Worm (Caenorhabditis elegans) whole organism, L1 larva: ENCODE results near the gene VF13D12L.3.

Experiments used
- C04F5.9 ChIP-seq: sonication (generic microtip); optimal IDR thresholded peaks from 2 replicates; lab custom pipeline; 2016; ENCODE audit warnings: missing genetic modification characterization, missing compliant biosample characterization
- C34B4.2 ChIP-seq: sonication (generic microtip); optimal IDR thresholded peaks from 2 replicates; lab custom pipeline; 2017; ENCODE audit warnings: mild to moderate bottlenecking, missing genetic modification characterization, missing compliant biosample characterization
- aha-1 ChIP-seq: fragments of 150-350 bp; optimal IDR thresholded peaks from 2 replicates; lab custom pipeline; 2014; ENCODE audit warnings: missing biosample characterization, missing genetic modification characterization
- blmp-1 ChIP-seq: fragments of 150-350 bp; optimal IDR thresholded peaks from 2 replicates; lab custom pipeline; 2014; ENCODE audit warnings: missing biosample characterization, missing genetic modification characterization
- ceh-88 ChIP-seq: fragments of 200-800 bp; sonication (Bioruptor generic); IDR thresholded peaks from 2 replicates; pipeline ENCODE4 v1.3.6; 2022; ENCODE audit warnings: missing genetic modification characterization, missing compliant biosample characterization
- dpl-1 ChIP-seq, 3 experiments: fragments of 150-350 bp in 2 of 3; sonication (generic microtip) in 1 of 3; optimal IDR thresholded peaks; 2 replicates each; lab custom pipeline; 2014 to 2017; ENCODE audit warnings: missing biosample characterization in 3 of 3, missing genetic modification characterization in 3 of 3, missing genetic modification reagents in 3 of 3
- efl-1 ChIP-seq, 4 experiments: fragments of 150-350 bp; optimal IDR thresholded peaks in 3 of 4; peaks in 1 of 4; 1 replicate in 1 of 4; 2 replicates in 3 of 4; lab custom pipeline; 2014; ENCODE audit warnings: missing biosample characterization in 2 of 4, missing genetic modification characterization in 2 of 4, missing genetic modification reagents in 2 of 4
- elt-3 ChIP-seq, 6 experiments: fragments of 150-350 bp in 1 of 6; sonication (generic microtip); optimal IDR thresholded peaks; 2 replicates each; lab custom pipeline; 2017 to 2018; ENCODE audit warnings: missing biosample characterization in 6 of 6, missing genetic modification characterization in 6 of 6, inconsistent platforms in 1 of 6
- fkh-8 ChIP-seq: sonication (generic microtip); optimal IDR thresholded peaks from 2 replicates; lab custom pipeline; 2016; ENCODE audit warnings: mild to moderate bottlenecking, missing genetic modification characterization, missing compliant biosample characterization
- jun-1 ChIP-seq: fragments of 150-350 bp; optimal IDR thresholded peaks from 2 replicates; lab custom pipeline; 2014; ENCODE audit warnings: missing biosample characterization, missing genetic modification reagents, missing genetic modification characterization
- lin-13 ChIP-seq: fragments of 150-350 bp; optimal IDR thresholded peaks from 2 replicates; lab custom pipeline; 2014; ENCODE audit warnings: missing biosample characterization, missing genetic modification reagents, missing genetic modification characterization
- lin-14 ChIP-seq: fragments of 200-800 bp; sonication (Bioruptor generic); optimal IDR thresholded peaks from 2 replicates; lab custom pipeline; 2018; ENCODE audit warnings: mild to moderate bottlenecking, missing genetic modification characterization, moderate library complexity, missing compliant biosample characterization
- lin-39 ChIP-seq: fragments of 150-350 bp; optimal IDR thresholded peaks from 2 replicates; lab custom pipeline; 2014; ENCODE audit warnings: missing biosample characterization, missing genetic modification reagents, missing genetic modification characterization
- lir-3 ChIP-seq: sonication (generic microtip); optimal IDR thresholded peaks from 2 replicates; lab custom pipeline; 2016; ENCODE audit warnings: mild to moderate bottlenecking, missing genetic modification characterization, moderate library complexity, missing compliant biosample characterization; ENCODE audit not compliant: poor library complexity
- lsy-2 ChIP-seq, 2 experiments: fragments of 150-350 bp; optimal IDR thresholded peaks; 2 replicates each; lab custom pipeline; 2014; ENCODE audit warnings: missing biosample characterization in 2 of 2, missing genetic modification characterization in 2 of 2
- mab-9 ChIP-seq: fragments of 200-800 bp; sonication (Bioruptor generic); IDR thresholded peaks from 2 replicates; pipeline ENCODE4 v1.3.6; 2022; ENCODE audit warnings: missing genetic modification reagents, missing genetic modification characterization, missing compliant biosample characterization
- mdl-1 ChIP-seq, 2 experiments: fragments of 150-350 bp; optimal IDR thresholded peaks; 2 replicates each; lab custom pipeline; 2014 to 2017; ENCODE audit warnings: missing biosample characterization in 2 of 2, missing genetic modification characterization in 2 of 2, inconsistent platforms in 1 of 2
- mef-2 ChIP-seq: fragments of 150-350 bp; optimal IDR thresholded peaks from 2 replicates; lab custom pipeline; 2014; ENCODE audit warnings: missing biosample characterization, missing genetic modification characterization
- mep-1 ChIP-seq: fragments of 150-350 bp; optimal IDR thresholded peaks from 2 replicates; lab custom pipeline; 2014; ENCODE audit warnings: missing biosample characterization, missing genetic modification characterization
- nhr-19 ChIP-seq: fragments of 200-800 bp; sonication (Bioruptor generic); conservative IDR thresholded peaks from 2 replicates; pipeline ENCODE4 v1.3.6; 2022; ENCODE audit warnings: missing genetic modification characterization, missing compliant biosample characterization
- nhr-20 ChIP-seq: sonication (generic microtip); optimal IDR thresholded peaks from 2 replicates; lab custom pipeline; 2016; ENCODE audit warnings: mild to moderate bottlenecking, missing genetic modification characterization, missing compliant biosample characterization
- nhr-47 ChIP-seq: sonication (generic microtip); optimal IDR thresholded peaks from 2 replicates; lab custom pipeline; 2016; ENCODE audit warnings: mild to moderate bottlenecking, missing genetic modification characterization, moderate library complexity, missing compliant biosample characterization
- nhr-71 ChIP-seq: sonication (generic microtip); optimal IDR thresholded peaks from 2 replicates; lab custom pipeline; 2016; ENCODE audit warnings: mild to moderate bottlenecking, missing genetic modification characterization, moderate library complexity, missing compliant biosample characterization
- nhr-77 ChIP-seq: fragments of 150-350 bp; optimal IDR thresholded peaks from 2 replicates; lab custom pipeline; 2014; ENCODE audit warnings: missing biosample characterization, missing genetic modification characterization
- nhr-84 ChIP-seq: sonication (generic microtip); optimal IDR thresholded peaks from 2 replicates; lab custom pipeline; 2017; ENCODE audit warnings: missing biosample characterization, missing genetic modification characterization
- nhr-90 ChIP-seq: sonication (generic microtip); optimal IDR thresholded peaks from 2 replicates; lab custom pipeline; 2016; ENCODE audit warnings: mild to moderate bottlenecking, missing genetic modification characterization, missing compliant biosample characterization; ENCODE audit not compliant: poor library complexity
- pax-3 ChIP-seq: fragments of 200-800 bp; sonication (Bioruptor generic); optimal IDR thresholded peaks from 2 replicates; lab custom pipeline; 2018; ENCODE audit warnings: mild to moderate bottlenecking, missing genetic modification characterization, moderate library complexity, missing compliant biosample characterization
- rnt-1 ChIP-seq: sonication (generic microtip); optimal IDR thresholded peaks from 2 replicates; lab custom pipeline; 2016; ENCODE audit warnings: mild to moderate bottlenecking, missing genetic modification characterization, moderate library complexity, missing compliant biosample characterization
- skn-1 ChIP-seq: fragments of 150-350 bp; optimal IDR thresholded peaks from 2 replicates; lab custom pipeline; 2014; ENCODE audit warnings: missing biosample characterization, missing genetic modification characterization
- snu-23 ChIP-seq: sonication (generic microtip); optimal IDR thresholded peaks from 2 replicates; lab custom pipeline; 2016; ENCODE audit warnings: missing genetic modification characterization, missing compliant biosample characterization
- swsn-7 ChIP-seq: sonication (generic microtip); optimal IDR thresholded peaks from 2 replicates; lab custom pipeline; 2016; ENCODE audit warnings: missing genetic modification characterization, missing compliant biosample characterization
- tbx-2 ChIP-seq: sonication (generic microtip); optimal IDR thresholded peaks from 2 replicates; lab custom pipeline; 2016; ENCODE audit warnings: missing genetic modification characterization, missing compliant biosample characterization
- unc-62 ChIP-seq: fragments of 150-350 bp; optimal IDR thresholded peaks from 2 replicates; lab custom pipeline; 2014; ENCODE audit warnings: missing biosample characterization, missing genetic modification reagents, missing genetic modification characterization
- unc-86 ChIP-seq: sonication (generic microtip); optimal IDR thresholded peaks from 2 replicates; lab custom pipeline; 2016; ENCODE audit warnings: missing genetic modification characterization, missing compliant biosample characterization
- vab-15 ChIP-seq: sonication (generic microtip); optimal IDR thresholded peaks from 2 replicates; lab custom pipeline; 2017; ENCODE audit warnings: missing genotype, mild to moderate bottlenecking, missing genetic modification characterization, missing compliant biosample characterization
- xbp-1 ChIP-seq: sonication (generic microtip); optimal IDR thresholded peaks from 2 replicates; lab custom pipeline; 2016; ENCODE audit warnings: missing genetic modification characterization, missing compliant biosample characterization
- zag-1 ChIP-seq: fragments of 150-350 bp; optimal IDR thresholded peaks from 2 replicates; lab custom pipeline; 2014; ENCODE audit warnings: missing biosample characterization, missing genetic modification characterization
- ztf-11 ChIP-seq, 2 experiments: sonication (generic microtip); optimal IDR thresholded peaks; 2 replicates each; lab custom pipeline; 2016 to 2017; ENCODE audit warnings: missing genetic modification characterization in 2 of 2, missing biosample characterization in 1 of 2, missing compliant biosample characterization in 1 of 2
- ztf-4 ChIP-seq: fragments of 150-350 bp; optimal IDR thresholded peaks from 2 replicates; lab custom pipeline; 2014; ENCODE audit warnings: missing biosample characterization, missing genetic modification characterization

VF13D12L.3 gene

DNA sequence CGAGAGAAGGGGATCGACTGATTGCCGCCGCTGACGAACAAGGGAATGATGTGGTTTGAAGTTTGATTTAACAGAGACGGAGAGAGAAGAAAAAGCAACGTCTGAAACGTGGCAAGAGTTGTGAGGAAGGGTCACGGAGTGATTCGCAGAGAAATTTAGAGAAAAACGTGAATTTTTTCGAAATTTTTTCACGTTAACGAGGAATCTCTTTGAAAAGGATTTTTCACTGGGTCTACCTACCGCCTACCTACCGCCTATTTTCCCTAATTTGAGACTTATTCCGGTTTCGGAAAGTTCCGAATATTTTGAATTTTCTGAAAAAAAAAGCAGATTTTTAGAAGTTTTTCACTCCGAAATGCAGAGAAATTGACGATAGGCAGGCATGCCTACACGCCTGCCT is 3.7 kb downstream of the VF13D12L.3 start, which contains the start of gene fcmt-1:
Gene fcmt-1, minus strand, starts transcription at position 101 of the 400 bp plus-strand sequence.
- TF ChIP-seq nhr-84 (tag; lab: Kevin White, UChicago) (no peak), pax-3 (tag; lab: Kevin White, UChicago) (no peak), fkh-8 (tag; lab: Kevin White, UChicago) (no peak), jun-1 (tag; lab: Kevin White, UChicago) (no peak), lin-13 (GFP tag; lab: Kevin White, UChicago) (no peak), lsy-2 (tag; optimal IDR thresholded peaks at IDR 0.05; lab: Kevin White, UChicago) (no peak), nhr-77 (tag; lab: Kevin White, UChicago) (no peak), mef-2 (tag; lab: Kevin White, UChicago) (no peak)

- no peak for TF ChIP-seq efl-1 (optimal IDR thresholded peaks at IDR 0.05; lab: Kevin White, UChicago)
- TF ChIP-seq efl-1 (GFP tag; optimal IDR thresholded peaks at IDR 0.05 in 1 of 2; lab: Kevin White, UChicago) = peak in 1 of 2 experiments; percentile 15
- TF ChIP-seq mep-1 (tag; lab: Kevin White, UChicago) = no peak
- TF ChIP-seq blmp-1 (tag; lab: Kevin White, UChicago) = peak; percentile 97
- TF ChIP-seq, all 84 proteins: peak for 2
Measured at ce11 chrII:11710771-11711170, 5.0 kb downstream of the VF13D12L.3 start.

- TF ChIP-seq tbx-2 (tag; lab: Kevin White, UChicago) (peak; percentile 30), rnt-1 (peak; percentile 85), elt-3 (tag; optimal IDR thresholded peaks at IDR 0.05; lab: Kevin White, UChicago) (no peak), C04F5.9 (tag; lab: Kevin White, UChicago) (no peak), aha-1 (tag; lab: Kevin White, UChicago) (no peak), fkh-8 (tag; lab: Kevin White, UChicago) (peak; percentile 18), nhr-19 (GFP tag; lab: Robert Waterston, UW) (peak; percentile 57), lin-39 (tag; lab: Kevin White, UChicago) (peak; percentile 54), efl-1 (optimal IDR thresholded peaks at IDR 0.05; lab: Kevin White, UChicago) (peak in 1 of 2 experiments; percentile 23), efl-1 (GFP tag; optimal IDR thresholded peaks at IDR 0.05 in 1 of 2; lab: Kevin White, UChicago) (peak in 1 of 2 experiments; percentile 68), lsy-2 (tag; optimal IDR thresholded peaks at IDR 0.05; lab: Kevin White, UChicago) (peak; percentile 17 to 34), mep-1 (tag; lab: Kevin White, UChicago) (no peak), lin-13 (GFP tag; lab: Kevin White, UChicago) (no peak), dpl-1 (GFP tag; optimal IDR thresholded peaks at IDR 0.05; lab: Kevin White, UChicago) (peak in 1 of 3 experiments; percentile 10), ceh-88 (no peak), zag-1 (tag; lab: Kevin White, UChicago) (no peak), unc-86 (tag; lab: Kevin White, UChicago) (no peak), ztf-4 (tag; lab: Kevin White, UChicago) (peak; percentile 45), swsn-7 (tag; lab: Kevin White, UChicago) (peak; percentile 39), nhr-90 (tag; lab: Kevin White, UChicago) (no peak), nhr-71 (peak; percentile 82), lir-3 (tag; lab: Kevin White, UChicago) (peak; percentile 26), mdl-1 (tag; optimal IDR thresholded peaks at IDR 0.05; lab: Kevin White, UChicago) (peak in 1 of 2 experiments; percentile 45), nhr-20 (tag; lab: Kevin White, UChicago) (peak; percentile 37), vab-15 (tag; lab: Kevin White, UChicago) (no peak), nhr-47 (peak; percentile 10), unc-62 (no peak), skn-1 (tag; lab: Kevin White, UChicago) (no peak), xbp-1 (peak; percentile 37), lin-14 (peak; percentile 83), mab-9 (GFP tag; lab: Robert Waterston, UW) (no peak), C34B4.2 (tag; lab: Kevin White, UChicago) (no peak), ztf-11 (tag; optimal IDR thresholded peaks at IDR 0.05; lab: Kevin White, UChicago) (no peak), snu-23 (GFP tag; lab: Kevin White, UChicago) (peak; percentile 58)
Measured at ce11 chrII:11713569-11713968, 7.8 kb downstream of the VF13D12L.3 start, which contains the start of gene F13D12.10. Gene F13D12.10, plus strand, starts transcription at chrII:11713799.
